Worm (Caenorhabditis elegans) whole organism, L2 larva: Measurements from ENCODE around the gene F09C6.3.

Experiments used
- aly-2 ChIP-seq: fragments of 150-350 bp; optimal IDR thresholded peaks from 2 replicates; lab custom pipeline; 2014; ENCODE audit warnings: missing biosample characterization, missing genetic modification characterization
- ama-1 ChIP-seq: fragments of 150-350 bp; optimal IDR thresholded peaks from 2 replicates; lab custom pipeline; 2018; ENCODE audit warnings: inconsistent platforms
- egl-27 ChIP-seq: sonication (generic microtip); optimal IDR thresholded peaks from 3 replicates; lab custom pipeline; 2017; ENCODE audit warnings: missing biosample characterization, missing genetic modification reagents, missing genetic modification characterization
- nhr-10 ChIP-seq: sonication (generic microtip); optimal IDR thresholded peaks from 2 replicates; lab custom pipeline; 2017; ENCODE audit warnings: missing biosample characterization, missing genetic modification characterization
- nhr-23 ChIP-seq: fragments of 150-350 bp; optimal IDR thresholded peaks from 2 replicates; lab custom pipeline; 2014; ENCODE audit warnings: missing biosample characterization, missing genetic modification reagents, missing genetic modification characterization
- nhr-25 ChIP-seq: fragments of 150-350 bp; sonication (generic microtip); optimal IDR thresholded peaks from 3 replicates; lab custom pipeline; 2014; ENCODE audit warnings: missing biosample characterization, missing genetic modification characterization
- unc-39 ChIP-seq: fragments of 150-350 bp; optimal IDR thresholded peaks from 2 replicates; lab custom pipeline; 2014; ENCODE audit warnings: missing biosample characterization, missing genetic modification characterization

- TF ChIP-seq ama-1 (lab: Kevin White, UChicago): no peak
- TF ChIP-seq unc-39 (tag; lab: Kevin White, UChicago): no peak
- TF ChIP-seq aly-2 (tag; lab: Kevin White, UChicago): no peak
- no peak for TF ChIP-seq nhr-25
- no peak for TF ChIP-seq nhr-10 (tag; lab: Kevin White, UChicago)
- TF ChIP-seq egl-27 (tag; lab: Kevin White, UChicago): no peak
- TF ChIP-seq nhr-23 (tag; lab: Kevin White, UChicago): no peak
These were observed 21.9 kb downstream of the F09C6.3 start, which contains the start of the genes clec-31 and clec-22 for ce11 chrV:16857977-16858479.
